Fruit fly (Drosophila melanogaster): Measurements from ENCODE around the gene RpS6.

RpS6 gene

dm6 chrX:7934679-7935078, 33.5 kb upstream of the RpS6 start, which contains the start of gene RpS14b (continued):
- TF ChIP-seq Taf1 (GFP tag; IDR thresholded peaks at IDR 0.05) = no peak
- TF ChIP-seq gsb-n (tag; optimal IDR thresholded peaks at IDR 0.05) = peak; percentile 10
- TF ChIP-seq CG14050 (GFP tag; IDR thresholded peaks at IDR 0.05) = peak; percentile 58
- peak; percentile 39 for TF ChIP-seq D19B (GFP tag; optimal IDR thresholded peaks at IDR 0.05)
- TF ChIP-seq vnd (GFP tag; IDR thresholded peaks at IDR 0.05; ENCODE audit: partially characterized antibody) = peak; percentile 66
- no peak for TF ChIP-seq CG17612 (GFP tag; IDR thresholded peaks at IDR 0.05)
- peak; percentile 76 for TF ChIP-seq MBD-R2 (GFP tag; IDR thresholded peaks at IDR 0.05)
- peak; percentile 74 for TF ChIP-seq CG18599 (GFP tag; optimal IDR thresholded peaks at IDR 0.05)
- peak; percentile 15 to 55 for TF ChIP-seq dpn (GFP tag; optimal IDR thresholded peaks at IDR 0.05)
- TF ChIP-seq Lim3 (GFP tag; IDR thresholded peaks at IDR 0.05) = no peak
- TF ChIP-seq Sox102F (GFP tag; optimal IDR thresholded peaks at IDR 0.05) = no peak
- peak; percentile 38; the same call in 1 of the 2 replicates for TF ChIP-seq al (GFP tag; IDR thresholded peaks at IDR 0.05)
- TF ChIP-seq CG1603 (tag; optimal IDR thresholded peaks at IDR 0.05) = peak; percentile 72
- no peak for TF ChIP-seq z (GFP tag; IDR thresholded peaks at IDR 0.05)
- no peak for TF ChIP-seq crol (GFP tag; IDR thresholded peaks at IDR 0.05)
- TF ChIP-seq CG15269 (tag; optimal IDR thresholded peaks at IDR 0.05) = peak; percentile 61
- no peak for TF ChIP-seq sima (GFP tag; optimal IDR thresholded peaks at IDR 0.05)
- TF ChIP-seq Sox100B (GFP tag; optimal IDR thresholded peaks at IDR 0.05) = peak; percentile 45
- TF ChIP-seq ind (GFP tag; optimal IDR thresholded peaks at IDR 0.05) = peak; percentile 40
- no peak for TF ChIP-seq org-1 (GFP tag; optimal IDR thresholded peaks at IDR 0.05)
- peak; percentile 85 for TF ChIP-seq Hmr (GFP tag; optimal IDR thresholded peaks at IDR 0.05)
- no peak for TF ChIP-seq fd102C (GFP tag; optimal IDR thresholded peaks at IDR 0.05)
- peak; percentile 80 for TF ChIP-seq Mes4 (GFP tag; optimal IDR thresholded peaks at IDR 0.05)
- peak; percentile 62; the same call in 1 of the 3 replicates for TF ChIP-seq zen2 (GFP tag; IDR thresholded peaks at IDR 0.05; ENCODE audit: partially characterized antibody)
- TF ChIP-seq Camta (GFP tag; optimal IDR thresholded peaks at IDR 0.05) = peak; percentile 37
- 0 out of 2 replicates have a peak, but pooled peaks have one; percentile 31 for TF ChIP-seq sens-2 (GFP tag; IDR thresholded peaks at IDR 0.05)
- TF ChIP-seq crc (GFP tag; optimal IDR thresholded peaks at IDR 0.05) = peak; percentile 35
- TF ChIP-seq CG11504 (tag; optimal IDR thresholded peaks at IDR 0.05) = peak; percentile 44
- TF ChIP-seq Rx (GFP tag; IDR thresholded peaks at IDR 0.05) = peak; percentile 67
- TF ChIP-seq CG13123 (GFP tag; optimal IDR thresholded peaks at IDR 0.05) = no peak
- peak in 1 of 2 experiments; percentile 21 for TF ChIP-seq bsh (GFP tag; optimal IDR thresholded peaks at IDR 0.05)
- TF ChIP-seq BtbVII (GFP tag; optimal IDR thresholded peaks at IDR 0.05) = peak; percentile 61
- TF ChIP-seq bcd (GFP tag; optimal IDR thresholded peaks at IDR 0.05) = peak; percentile 76
- TF ChIP-seq CG17912 (GFP tag; optimal IDR thresholded peaks at IDR 0.05) = peak; percentile 62
- peak; percentile 35; the same call in 1 of the 2 replicates for TF ChIP-seq CG11696 (GFP tag; IDR thresholded peaks at IDR 0.05)
- TF ChIP-seq Pdp1 (GFP tag; optimal IDR thresholded peaks at IDR 0.05) = peak; percentile 31 to 68
- peak; percentile 3 for TF ChIP-seq pum (GFP tag; optimal IDR thresholded peaks at IDR 0.05)
- TF ChIP-seq Side (GFP tag; optimal IDR thresholded peaks at IDR 0.05) = peak; percentile 74
- TF ChIP-seq Nf-YA (GFP tag; IDR thresholded peaks at IDR 0.05) = no peak
- TF ChIP-seq CG16779 (GFP tag; IDR thresholded peaks at IDR 0.05) = no peak
- peak; percentile 81 for TF ChIP-seq BEAF-32 (GFP tag; optimal IDR thresholded peaks at IDR 0.05)
- TF ChIP-seq slbo (GFP tag; IDR thresholded peaks at IDR 0.05) = peak; percentile 75
- peak; percentile 41 for TF ChIP-seq CG31365 (tag; optimal IDR thresholded peaks at IDR 0.05)
- peak; percentile 57 for TF ChIP-seq Dip3 (GFP tag; optimal IDR thresholded peaks at IDR 0.05)
- TF ChIP-seq CG11695 (GFP tag; IDR thresholded peaks at IDR 0.05) = no peak
- TF ChIP-seq pan (optimal IDR thresholded peaks at IDR 0.05) = no peak
- peak in 1 of 2 experiments; percentile 74 for TF ChIP-seq pan (GFP tag; optimal IDR thresholded peaks at IDR 0.05 in 1 of 2, IDR thresholded peaks at IDR 0.05 in 1 of 2)
- 0 out of 2 replicates have a peak, but pooled peaks have one; percentile 37 for TF ChIP-seq toy (GFP tag; IDR thresholded peaks at IDR 0.05)
- peak; percentile 90 for TF ChIP-seq CG17186 (GFP tag; optimal IDR thresholded peaks at IDR 0.05)
- TF ChIP-seq Gug (GFP tag; IDR thresholded peaks at IDR 0.05) = peak; percentile 40; the same call in 1 of the 4 replicates
- TF ChIP-seq C15 (GFP tag; IDR thresholded peaks at IDR 0.05) = peak; percentile 61; the same call in 1 of the 3 replicates

All from whole organism, embryonic.